Worm (Caenorhabditis elegans): ENCODE results near the gene Y46H3D.1.

ce11 chrV:1668216-1668615 lies 25.9 kb downstream of the Y46H3D.1 start, which contains the start of gene irld-42:
- TF ChIP-seq flt-1 (GFP tag; IDR thresholded peaks at IDR 0.05) (no peak), klf-2 (GFP tag; conservative IDR thresholded peaks at IDR 0.05) (no peak), ref-1 (GFP tag; conservative IDR thresholded peaks at IDR 0.05) (no peak), ztf-23 (GFP tag; IDR thresholded peaks at IDR 0.05) (no peak), med-1 (GFP tag; optimal IDR thresholded peaks at IDR 0.05; ENCODE audit: insufficient read depth) (no peak), ztf-29 (GFP tag; IDR thresholded peaks at IDR 0.05) (no peak), tab-1 (GFP tag; IDR thresholded peaks at IDR 0.05) (no peak)
